Worm (Caenorhabditis elegans) whole organism, young adult: ENCODE measurements around the gene C01G10.10.

Experiments used
- B0019.2 ChIP-seq: fragments of 200-800 bp; sonication (Bioruptor generic); conservative IDR thresholded peaks from 2 replicates; pipeline ENCODE4 v1.3.6; 2022; ENCODE audit warnings: missing genetic modification reagents, missing genetic modification characterization, missing compliant biosample characterization
- B0035.1 ChIP-seq: sonication (generic microtip); optimal IDR thresholded peaks from 2 replicates; lab custom pipeline; 2016; ENCODE audit warnings: missing genetic modification characterization, mild to moderate bottlenecking, missing compliant biosample characterization, missing genotype, missing genetic modification reagents
- C06A6.2 ChIP-seq: fragments of 200-800 bp; sonication (Bioruptor generic); conservative IDR thresholded peaks from 2 replicates; pipeline ENCODE4 v1.3.6; 2022; ENCODE audit warnings: missing genetic modification characterization, missing compliant biosample characterization
- D2030.7 ChIP-seq: fragments of 200-800 bp; sonication (Bioruptor generic); IDR thresholded peaks from 2 replicates; pipeline ENCODE4 v1.3.6; 2022; ENCODE audit warnings: missing genetic modification reagents, missing genetic modification characterization, missing compliant biosample characterization
- F22D6.2 ChIP-seq: sonication (generic microtip); optimal IDR thresholded peaks from 2 replicates; lab custom pipeline; 2016; ENCODE audit warnings: mild to moderate bottlenecking, missing genetic modification characterization, missing compliant biosample characterization
- K12H6.12 ChIP-seq: fragments of 200-800 bp; sonication (Bioruptor generic); optimal IDR thresholded peaks from 2 replicates; lab custom pipeline; 2018; ENCODE audit warnings: mild to moderate bottlenecking, missing genetic modification characterization, missing compliant biosample characterization
- Y95B8A.8 ChIP-seq: fragments of 200-800 bp; sonication (Bioruptor generic); IDR thresholded peaks from 2 replicates; pipeline ENCODE4 v1.3.6; 2022; ENCODE audit warnings: missing genetic modification reagents, missing genetic modification characterization, missing compliant biosample characterization
- ZK185.1 ChIP-seq: sonication (generic microtip); optimal IDR thresholded peaks from 2 replicates; lab custom pipeline; 2016; ENCODE audit warnings: mild to moderate bottlenecking, missing genetic modification characterization, missing compliant biosample characterization; ENCODE audit not compliant: poor library complexity, severe bottlenecking
- akir-1 ChIP-seq: fragments of 200-800 bp; sonication (Bioruptor generic); optimal IDR thresholded peaks from 2 replicates; lab custom pipeline; 2018; ENCODE audit warnings: mild to moderate bottlenecking, missing genetic modification characterization, moderate library complexity, missing compliant biosample characterization
- ama-1 ChIP-seq, 3 experiments: fragments of 150-350 bp in 1 of 3; sonication (generic microtip) in 2 of 3; optimal IDR thresholded peaks; 2 replicates each; lab custom pipeline; 2014 to 2018; ENCODE audit warnings: missing biosample characterization in 2 of 3, missing genetic modification characterization in 2 of 3, missing genetic modification reagents in 2 of 3
- aptf-2 ChIP-seq: fragments of 200-800 bp; sonication (Bioruptor generic); conservative IDR thresholded peaks from 2 replicates; pipeline ENCODE4 v1.3.6; 2022; ENCODE audit warnings: missing genetic modification reagents, missing genetic modification characterization, missing compliant biosample characterization
- atf-7 ChIP-seq: sonication (generic microtip); optimal IDR thresholded peaks from 2 replicates; lab custom pipeline; 2017; ENCODE audit warnings: mild to moderate bottlenecking, missing genetic modification characterization, missing compliant biosample characterization
- bed-1 ChIP-seq: fragments of 200-800 bp; sonication (Bioruptor generic); IDR thresholded peaks from 2 replicates; pipeline ENCODE4 v1.3.6; 2022; ENCODE audit warnings: missing genetic modification reagents, missing genetic modification characterization, missing compliant biosample characterization
- bed-2 ChIP-seq: fragments of 200-800 bp; sonication (Bioruptor generic); IDR thresholded peaks from 2 replicates; pipeline ENCODE4 v1.3.6; 2022; ENCODE audit warnings: missing genetic modification reagents, missing genetic modification characterization, missing compliant biosample characterization
- cebp-1 ChIP-seq, 2 experiments: fragments of 200-800 bp in 1 of 2; sonication (Bioruptor generic) in 1 of 2; sonication (generic microtip) in 1 of 2; IDR thresholded peaks in 1 of 2; optimal IDR thresholded peaks in 1 of 2; 2 replicates each; pipeline versions ENCODE4 v1.3.6 to Lab custom; 2017 to 2022; ENCODE audit warnings: missing compliant biosample characterization in 2 of 2, missing genetic modification characterization in 2 of 2, mild to moderate bottlenecking in 1 of 2, missing genetic modification reagents in 1 of 2, moderate library complexity in 1 of 2
- ceh-27 ChIP-seq: fragments of 200-800 bp; sonication (Bioruptor generic); optimal IDR thresholded peaks from 2 replicates; lab custom pipeline; 2018; ENCODE audit warnings: mild to moderate bottlenecking, missing genetic modification characterization, moderate library complexity, missing compliant biosample characterization
- ceh-40 ChIP-seq: fragments of 200-800 bp; sonication (Bioruptor generic); IDR thresholded peaks from 2 replicates; pipeline ENCODE4 v1.3.6; 2022; ENCODE audit warnings: missing genetic modification characterization, missing compliant biosample characterization
- ceh-91 ChIP-seq: fragments of 200-800 bp; sonication (Bioruptor generic); IDR thresholded peaks from 2 replicates; pipeline ENCODE4 v1.3.6; 2022; ENCODE audit warnings: missing genetic modification reagents, missing genetic modification characterization, missing compliant biosample characterization
- dox-1 ChIP-seq: fragments of 200-800 bp; sonication (Bioruptor generic); IDR thresholded peaks from 2 replicates; pipeline ENCODE4 v1.3.6; 2022; ENCODE audit warnings: missing genetic modification reagents, missing genetic modification characterization, missing compliant biosample characterization
- dpff-1 ChIP-seq: sonication (generic microtip); optimal IDR thresholded peaks from 2 replicates; lab custom pipeline; 2017; ENCODE audit warnings: mild to moderate bottlenecking, missing genetic modification characterization, missing compliant biosample characterization
- dpl-1 ChIP-seq: fragments of 150-350 bp; optimal IDR thresholded peaks from 2 replicates; lab custom pipeline; 2014; ENCODE audit warnings: missing biosample characterization, missing genetic modification reagents, missing genetic modification characterization
- efl-1 ChIP-seq: fragments of 150-350 bp; optimal IDR thresholded peaks from 2 replicates; lab custom pipeline; 2014; ENCODE audit warnings: missing biosample characterization, missing genetic modification reagents, missing genetic modification characterization
- gei-17 ChIP-seq: fragments of 200-800 bp; sonication (Bioruptor generic); optimal IDR thresholded peaks from 2 replicates; lab custom pipeline; 2018; ENCODE audit warnings: mild to moderate bottlenecking, missing genetic modification characterization, missing compliant biosample characterization
- him-1 ChIP-seq: sonication (generic microtip); optimal IDR thresholded peaks from 2 replicates; lab custom pipeline; 2016; ENCODE audit warnings: missing genotype, missing genetic modification reagents, missing genetic modification characterization, missing compliant biosample characterization
- hlh-26 ChIP-seq: fragments of 200-800 bp; sonication (Bioruptor generic); conservative IDR thresholded peaks from 2 replicates; pipeline ENCODE4 v1.3.6; 2022; ENCODE audit warnings: missing genetic modification reagents, missing genetic modification characterization, missing compliant biosample characterization
- lag-1 ChIP-seq: fragments of 200-800 bp; sonication (Bioruptor generic); IDR thresholded peaks from 2 replicates; pipeline ENCODE4 v1.3.6; 2022; ENCODE audit warnings: missing genetic modification reagents, missing genetic modification characterization, missing compliant biosample characterization
- lin-40 ChIP-seq: sonication (generic microtip); optimal IDR thresholded peaks from 2 replicates; lab custom pipeline; 2016; ENCODE audit warnings: missing genetic modification characterization, mild to moderate bottlenecking, missing compliant biosample characterization, missing genotype, missing genetic modification reagents
- lsy-27 ChIP-seq: sonication (generic microtip); optimal IDR thresholded peaks from 2 replicates; lab custom pipeline; 2017; ENCODE audit warnings: missing genetic modification characterization, mild to moderate bottlenecking, missing compliant biosample characterization, antibody characterized with exemption, missing genotype, borderline replicate concordance; ENCODE audit not compliant: insufficient read depth
- madf-10 ChIP-seq: sonication (generic microtip); optimal IDR thresholded peaks from 2 replicates; lab custom pipeline; 2016; ENCODE audit warnings: mild to moderate bottlenecking, missing genetic modification characterization, missing compliant biosample characterization
- madf-8 ChIP-seq: fragments of 200-800 bp; sonication (Bioruptor generic); conservative IDR thresholded peaks from 2 replicates; pipeline ENCODE4 v1.3.6; 2022; ENCODE audit warnings: missing genetic modification reagents, missing genetic modification characterization, missing compliant biosample characterization
- mes-4 ChIP-seq: sonication (generic microtip); optimal IDR thresholded peaks from 2 replicates; lab custom pipeline; 2016; ENCODE audit warnings: missing genotype, missing genetic modification characterization, missing compliant biosample characterization
- pha-4 ChIP-seq: fragments of 150-350 bp; sonication (generic microtip); optimal IDR thresholded peaks from 2 replicates; lab custom pipeline; 2014; ENCODE audit warnings: missing biosample characterization, missing genetic modification reagents, missing genetic modification characterization
- rpc-1 ChIP-seq, 2 experiments: fragments of 150-350 bp in 1 of 2; sonication (generic microtip) in 1 of 2; optimal IDR thresholded peaks; 2 replicates each; lab custom pipeline; 2014 to 2018; ENCODE audit warnings: missing biosample characterization in 1 of 2, missing genetic modification characterization in 1 of 2, missing genetic modification reagents in 1 of 2, missing genotype in 1 of 2
- sea-2 ChIP-seq: fragments of 200-800 bp; sonication (Bioruptor generic); IDR thresholded peaks from 2 replicates; pipeline ENCODE4 v1.3.6; 2022; ENCODE audit warnings: missing genetic modification characterization, missing compliant biosample characterization
- snpc-4 ChIP-seq, 5 experiments: fragments of 150-350 bp in 1 of 5; sonication (generic microtip) in 4 of 5; optimal IDR thresholded peaks; 2 replicates each; lab custom pipeline; 2014 to 2018; ENCODE audit warnings: missing genetic modification characterization in 5 of 5, missing biosample characterization in 3 of 5, antibody characterized with exemption in 2 of 5, mild to moderate bottlenecking in 2 of 5, missing compliant biosample characterization in 2 of 5, missing genotype in 2 of 5, moderate library complexity in 2 of 5, missing genetic modification reagents in 1 of 5
- somi-1 ChIP-seq: fragments of 200-800 bp; sonication (Bioruptor generic); optimal IDR thresholded peaks from 2 replicates; lab custom pipeline; 2018; ENCODE audit warnings: mild to moderate bottlenecking, missing genetic modification characterization, missing compliant biosample characterization
- tbp1 ChIP-seq: fragments of 200-800 bp; sonication (Bioruptor generic); optimal IDR thresholded peaks from 2 replicates; lab custom pipeline; 2018; ENCODE audit warnings: mild to moderate bottlenecking, missing genetic modification characterization, missing compliant biosample characterization
- tbx-9 ChIP-seq: sonication (generic microtip); optimal IDR thresholded peaks from 2 replicates; lab custom pipeline; 2016; ENCODE audit warnings: borderline replicate concordance, missing genetic modification characterization, inconsistent platforms, missing compliant biosample characterization
- unc-62 ChIP-seq: fragments of 150-350 bp; optimal IDR thresholded peaks from 2 replicates; lab custom pipeline; 2014; ENCODE audit warnings: missing biosample characterization, missing genetic modification reagents, missing genetic modification characterization
- xnd-1 ChIP-seq: sonication (generic microtip); optimal IDR thresholded peaks from 2 replicates; lab custom pipeline; 2016; ENCODE audit warnings: missing genotype, missing genetic modification reagents, missing genetic modification characterization, missing compliant biosample characterization
- zfh-2 ChIP-seq: fragments of 200-800 bp; sonication (Bioruptor generic); conservative IDR thresholded peaks from 2 replicates; pipeline ENCODE4 v1.3.6; 2022; ENCODE audit warnings: missing genetic modification reagents, missing genetic modification characterization, missing compliant biosample characterization
- zim-3 ChIP-seq: sonication (generic microtip); optimal IDR thresholded peaks from 2 replicates; lab custom pipeline; 2017; ENCODE audit warnings: mild to moderate bottlenecking, missing genetic modification characterization, moderate library complexity, missing compliant biosample characterization
- ztf-18 ChIP-seq: sonication (generic microtip); optimal IDR thresholded peaks from 2 replicates; lab custom pipeline; 2016; ENCODE audit warnings: missing genotype, mild to moderate bottlenecking, missing genetic modification characterization, missing compliant biosample characterization

C01G10.10 gene

ce11 chrV:15065837-15066348 is 16.3 kb downstream of the C01G10.10 start, which contains the start of gene otub-1 (continued):
- TF ChIP-seq bed-1 (GFP tag; lab: Robert Waterston, UW) (no peak), bed-2 (GFP tag; lab: Robert Waterston, UW) (no peak), lin-40 (tag; lab: Kevin White, UChicago) (no peak), aptf-2 (GFP tag; lab: Robert Waterston, UW) (no peak), dpl-1 (GFP tag; lab: Kevin White, UChicago) (no peak), lag-1 (no peak), madf-8 (peak; percentile 25; the same call in 1 of the 2 replicates), mes-4 (no peak), F22D6.2 (tag; lab: Kevin White, UChicago) (no peak), D2030.7 (GFP tag; lab: Robert Waterston, UW) (peak; percentile 42; the same call in 1 of the 2 replicates), ceh-91 (GFP tag; lab: Robert Waterston, UW) (no peak), dpff-1 (tag; lab: Kevin White, UChicago) (no peak)
- TF ChIP-seq, all 124 proteins: peak for 6

ce11 chrV:15065068-15065744 is 17.0 kb downstream of the C01G10.10 start, which contains the start of gene C25D7.9:
Gene C25D7.9, plus strand, starts transcription at chrV:15065135.
- TF ChIP-seq K12H6.12 (tag; lab: Kevin White, UChicago) (no peak), somi-1 (GFP tag; lab: Kevin White, UChicago) (no peak), unc-62 (no peak), hlh-26 (GFP tag; lab: Robert Waterston, UW) (no peak), rpc-1 (optimal IDR thresholded peaks at IDR 0.05; lab: Kevin White, UChicago) (no peak), rpc-1 (tag; optimal IDR thresholded peaks at IDR 0.05; lab: Kevin White, UChicago) (no peak), lsy-27 (tag; lab: Kevin White, UChicago) (no peak), ama-1 (optimal IDR thresholded peaks at IDR 0.05; lab: Kevin White, UChicago) (no peak), ama-1 (GFP tag; optimal IDR thresholded peaks at IDR 0.05; lab: Kevin White, UChicago) (no peak), him-1 (tag; lab: Kevin White, UChicago) (no peak), sea-2 (GFP tag; lab: Robert Waterston, UW) (no peak), C06A6.2 (no peak), atf-7 (tag; lab: Kevin White, UChicago) (no peak), Y95B8A.8 (no peak), ceh-40 (GFP tag; lab: Robert Waterston, UW) (no peak), tbx-9 (no peak), pha-4 (tag; lab: Kevin White, UChicago) (no peak), dox-1 (GFP tag; lab: Robert Waterston, UW) (peak; percentile 62), zfh-2 (GFP tag; lab: Robert Waterston, UW) (peak; percentile 89), B0019.2 (GFP tag; lab: Robert Waterston, UW) (no peak), cebp-1 (GFP tag; IDR thresholded peaks at IDR 0.05; lab: Robert Waterston, UW) (no peak), cebp-1 (tag; optimal IDR thresholded peaks at IDR 0.05; lab: Kevin White, UChicago) (peak; percentile 22), madf-10 (tag; lab: Kevin White, UChicago) (no peak), xnd-1 (tag; lab: Kevin White, UChicago) (no peak), aptf-2 (GFP tag; lab: Robert Waterston, UW) (no peak), ztf-18 (peak; percentile 84), akir-1 (GFP tag; lab: Kevin White, UChicago) (no peak), ZK185.1 (no peak), zim-3 (tag; lab: Kevin White, UChicago) (no peak), B0035.1 (tag; lab: Kevin White, UChicago) (no peak), tbp1 (GFP tag; lab: Kevin White, UChicago) (no peak), dpl-1 (GFP tag; lab: Kevin White, UChicago) (no peak), efl-1 (GFP tag; lab: Kevin White, UChicago) (no peak), ceh-27 (GFP tag; lab: Kevin White, UChicago) (no peak), gei-17 (no peak), lag-1 (no peak), snpc-4 (GFP tag; optimal IDR thresholded peaks at IDR 0.05; lab: Kevin White, UChicago) (no peak), snpc-4 (tag; optimal IDR thresholded peaks at IDR 0.05; lab: Kevin White, UChicago) (no peak)
